Fruit fly (Drosophila melanogaster) whole organism, embryonic: ENCODE measurements around the gene Rlb1.

Experiments
- CG10209 ChIP-seq: fragments of 200-800 bp; sonication (Bioruptor generic); optimal IDR thresholded peaks from 3 replicates; lab custom pipeline; 2017; ENCODE audit warnings: missing biosample characterization, mild to moderate bottlenecking, missing genetic modification characterization, missing genetic modification reagents
- CG10543 ChIP-seq: fragments of 200-800 bp; sonication (Bioruptor generic); optimal IDR thresholded peaks from 3 replicates; lab custom pipeline; 2017; ENCODE audit warnings: missing biosample characterization, mild to moderate bottlenecking, missing genetic modification characterization, moderate library complexity
- CG10654 ChIP-seq: fragments of 200-800 bp; sonication (Bioruptor generic); optimal IDR thresholded peaks from 2 replicates; lab custom pipeline; 2016; ENCODE audit warnings: missing biosample characterization, missing genetic modification characterization
- CG12744 ChIP-seq: fragments of 200-800 bp; sonication (Bioruptor generic); optimal IDR thresholded peaks from 2 replicates; lab custom pipeline; 2016; ENCODE audit warnings: missing biosample characterization, missing genetic modification characterization
- CG14667 ChIP-seq: fragments of 200-800 bp; sonication (Bioruptor generic); IDR thresholded peaks from 2 replicates; pipeline ENCODE4 v1.3.6; 2022; ENCODE audit warnings: missing biosample characterization, missing genetic modification characterization
- CG16813 ChIP-seq: fragments of 200-800 bp; sonication (Bioruptor generic); IDR thresholded peaks from 3 replicates; pipeline ENCODE4 v1.3.6; 2022; ENCODE audit warnings: missing biosample characterization, missing genetic modification characterization; ENCODE audit not compliant: partially characterized antibody
- CG17328 ChIP-seq: fragments of 200-800 bp; sonication (Bioruptor generic); IDR thresholded peaks from 2 replicates; pipeline ENCODE4 v1.3.6; 2022; ENCODE audit warnings: missing biosample characterization, missing genetic modification characterization
- CG1832 ChIP-seq: fragments of 200-800 bp; sonication (Bioruptor generic); optimal IDR thresholded peaks from 2 replicates; lab custom pipeline; 2017; ENCODE audit warnings: missing biosample characterization, mild to moderate bottlenecking, missing genetic modification characterization, inconsistent platforms
- CG30431 ChIP-seq: fragments of 200-800 bp; sonication (Bioruptor generic); optimal IDR thresholded peaks from 2 replicates; lab custom pipeline; 2017; ENCODE audit warnings: missing biosample characterization, missing genetic modification characterization
- CG3163 ChIP-seq: fragments of 200-800 bp; sonication (Bioruptor generic); optimal IDR thresholded peaks from 3 replicates; lab custom pipeline; 2016; ENCODE audit warnings: missing biosample characterization, missing genetic modification characterization
- CG42726 ChIP-seq: fragments of 200-800 bp; sonication (Bioruptor generic); IDR thresholded peaks from 2 replicates; pipeline ENCODE4 v1.3.6; 2022; ENCODE audit warnings: missing biosample characterization, missing genetic modification characterization; ENCODE audit not compliant: partially characterized antibody
- CG4617 ChIP-seq: fragments of 200-800 bp; sonication (Bioruptor generic); optimal IDR thresholded peaks from 3 replicates; lab custom pipeline; 2016; ENCODE audit warnings: missing biosample characterization, missing genetic modification characterization, borderline replicate concordance
- CG4854 ChIP-seq: fragments of 200-800 bp; sonication (Bioruptor generic); optimal IDR thresholded peaks from 2 replicates; lab custom pipeline; 2016; ENCODE audit warnings: missing biosample characterization, missing genetic modification characterization, inconsistent platforms
- CG5953 ChIP-seq: fragments of 200-800 bp; sonication (Bioruptor generic); IDR thresholded peaks from 2 replicates; pipeline ENCODE4 v1.3.6; 2022; ENCODE audit warnings: missing biosample characterization, missing genetic modification characterization
- CG6272 ChIP-seq: fragments of 200-800 bp; sonication (Bioruptor generic); IDR thresholded peaks from 2 replicates; pipeline ENCODE4 v1.3.6; 2022; ENCODE audit warnings: missing biosample characterization, missing genetic modification characterization
- CG6765 ChIP-seq: fragments of 200-800 bp; sonication (Bioruptor generic); optimal IDR thresholded peaks from 3 replicates; lab custom pipeline; 2017; ENCODE audit warnings: missing biosample characterization, mild to moderate bottlenecking, missing genetic modification characterization
- CG7271 ChIP-seq: fragments of 200-800 bp; sonication (Bioruptor generic); optimal IDR thresholded peaks from 2 replicates; lab custom pipeline; 2018; ENCODE audit warnings: missing biosample characterization, mild to moderate bottlenecking, missing genetic modification characterization, moderate library complexity
- CG7556 ChIP-seq: fragments of 200-800 bp; sonication (Bioruptor generic); optimal IDR thresholded peaks from 2 replicates; lab custom pipeline; 2017; ENCODE audit warnings: missing biosample characterization, mild to moderate bottlenecking, missing genetic modification characterization
- D19B ChIP-seq: fragments of 200-800 bp; sonication (Bioruptor generic); optimal IDR thresholded peaks from 2 replicates; lab custom pipeline; 2017; ENCODE audit warnings: missing biosample characterization, mild to moderate bottlenecking, missing genetic modification characterization
- Deaf1 ChIP-seq: fragments of 200-800 bp; optimal IDR thresholded peaks from 3 replicates; lab custom pipeline; 2019; ENCODE audit warnings: missing biosample characterization, mild to moderate bottlenecking, missing genetic modification characterization, moderate library complexity
- Ets65A ChIP-seq: fragments of 200-800 bp; sonication (Bioruptor generic); peaks from one replicate; lab custom pipeline; 2016; ENCODE audit warnings: missing biosample characterization, missing genetic modification characterization
- Fer1 ChIP-seq: fragments of 200-800 bp; sonication (Bioruptor generic); optimal IDR thresholded peaks from 2 replicates; lab custom pipeline; 2017; ENCODE audit warnings: missing biosample characterization, mild to moderate bottlenecking, missing genetic modification characterization
- Gug ChIP-seq: fragments of 200-800 bp; sonication (Bioruptor generic); IDR thresholded peaks from 4 replicates; pipeline ENCODE4 v1.3.6; 2022; ENCODE audit warnings: missing biosample characterization, missing genetic modification characterization
- HHEX ChIP-seq: fragments of 200-800 bp; sonication (Bioruptor generic); optimal IDR thresholded peaks from 3 replicates; lab custom pipeline; 2017; ENCODE audit warnings: missing biosample characterization, mild to moderate bottlenecking, missing genetic modification characterization, missing genetic modification reagents
- Hmx ChIP-seq: fragments of 200-800 bp; sonication (Bioruptor generic); optimal IDR thresholded peaks from 2 replicates; lab custom pipeline; 2016; ENCODE audit warnings: missing biosample characterization, missing genetic modification characterization
- Hsf ChIP-seq: fragments of 200-800 bp; sonication (Bioruptor generic); optimal IDR thresholded peaks from 3 replicates; lab custom pipeline; 2016; ENCODE audit warnings: missing biosample characterization, missing genetic modification characterization
- Jarid2 ChIP-seq: fragments of 200-800 bp; sonication (Bioruptor generic); optimal IDR thresholded peaks from 3 replicates; lab custom pipeline; 2017; ENCODE audit warnings: mild to moderate bottlenecking, missing biosample characterization, missing genetic modification reagents, missing genetic modification characterization
- Mad ChIP-seq: fragments of 200-800 bp; sonication (Bioruptor generic); optimal IDR thresholded peaks from 2 replicates; lab custom pipeline; 2016; ENCODE audit warnings: missing biosample characterization, missing genetic modification characterization
- Myb ChIP-seq: fragments of 200-800 bp; sonication (Bioruptor generic); optimal IDR thresholded peaks from 2 replicates; lab custom pipeline; 2016; ENCODE audit warnings: missing biosample characterization, missing genetic modification characterization
- Optix ChIP-seq: fragments of 200-800 bp; sonication (Bioruptor generic); IDR thresholded peaks from 3 replicates; pipeline ENCODE4 v1.3.6; 2022; ENCODE audit warnings: missing biosample characterization, missing genetic modification characterization
- ab ChIP-seq: fragments of 200-800 bp; sonication (Bioruptor generic); optimal IDR thresholded peaks from 2 replicates; lab custom pipeline; 2016; ENCODE audit warnings: missing biosample characterization, missing genetic modification characterization
- bab2 ChIP-seq: fragments of 200-800 bp; sonication (Bioruptor generic); optimal IDR thresholded peaks from 2 replicates; lab custom pipeline; 2016; ENCODE audit warnings: missing biosample characterization, missing genetic modification characterization
- bigmax ChIP-seq: fragments of 200-800 bp; sonication (Bioruptor generic); optimal IDR thresholded peaks from 2 replicates; lab custom pipeline; 2018; ENCODE audit warnings: missing biosample characterization, mild to moderate bottlenecking, missing genetic modification characterization
- cad ChIP-seq: fragments of >200 bp; optimal IDR thresholded peaks from 2 replicates; lab custom pipeline; 2017; ENCODE audit warnings: missing biosample characterization, missing genetic modification characterization
- disco-r ChIP-seq: fragments of 200-800 bp; sonication (Bioruptor generic); optimal IDR thresholded peaks from 2 replicates; lab custom pipeline; 2016; ENCODE audit warnings: missing biosample characterization, missing genetic modification characterization
- fd64A ChIP-seq: fragments of 200-800 bp; sonication (Bioruptor generic); optimal IDR thresholded peaks from 3 replicates; lab custom pipeline; 2018; ENCODE audit warnings: missing biosample characterization, mild to moderate bottlenecking, missing genetic modification characterization
- gcm2 ChIP-seq: fragments of 200-800 bp; sonication (Bioruptor generic); optimal IDR thresholded peaks from 2 replicates; lab custom pipeline; 2016; ENCODE audit warnings: missing biosample characterization, missing genetic modification characterization
- h ChIP-seq: fragments of >200 bp; optimal IDR thresholded peaks from 2 replicates; lab custom pipeline; 2017
- ham ChIP-seq: fragments of 200-800 bp; sonication (Bioruptor generic); IDR thresholded peaks from 2 replicates; pipeline ENCODE4 v1.3.6; 2022; ENCODE audit warnings: missing biosample characterization, missing genetic modification characterization
- hbn ChIP-seq: fragments of 200-800 bp; sonication (Bioruptor generic); IDR thresholded peaks from 2 replicates; pipeline ENCODE4 v1.3.6; 2022; ENCODE audit warnings: missing biosample characterization, missing genetic modification characterization; ENCODE audit not compliant: partially characterized antibody
- kay ChIP-seq: fragments of 200-800 bp; sonication (Bioruptor generic); optimal IDR thresholded peaks from 2 replicates; lab custom pipeline; 2016; ENCODE audit warnings: missing biosample characterization, missing genetic modification characterization
- klu ChIP-seq: fragments of 200-800 bp; sonication (Bioruptor generic); IDR thresholded peaks from 2 replicates; pipeline ENCODE4 v1.3.6; 2022; ENCODE audit warnings: missing biosample characterization, missing genetic modification characterization
- luna ChIP-seq: fragments of 200-800 bp; sonication (Bioruptor generic); optimal IDR thresholded peaks from 2 replicates; lab custom pipeline; 2016; ENCODE audit warnings: missing biosample characterization, missing genetic modification characterization
- pan ChIP-seq, 4 experiments: fragments of >200 bp in 3 of 4; fragments of 200-800 bp in 1 of 4; sonication (Bioruptor generic) in 1 of 4; optimal IDR thresholded peaks in 3 of 4; IDR thresholded peaks in 1 of 4; 2 replicates each; pipeline versions ENCODE4 v1.3.6 to Lab custom; 2017 to 2022; ENCODE audit warnings: missing biosample characterization in 2 of 4, missing genetic modification characterization in 2 of 4, mixed read lengths in 1 of 4
- phol ChIP-seq: fragments of 200-800 bp; sonication (Bioruptor generic); optimal IDR thresholded peaks from 3 replicates; lab custom pipeline; 2018; ENCODE audit warnings: missing biosample characterization, mild to moderate bottlenecking, missing genetic modification characterization, moderate library complexity
- pnt ChIP-seq: fragments of 200-800 bp; sonication (Bioruptor generic); optimal IDR thresholded peaks from 3 replicates; lab custom pipeline; 2016; ENCODE audit warnings: missing biosample characterization, missing genetic modification characterization
- pros ChIP-seq: fragments of 200-800 bp; sonication (Bioruptor generic); optimal IDR thresholded peaks from 3 replicates; lab custom pipeline; 2019; ENCODE audit warnings: missing biosample characterization, mild to moderate bottlenecking, missing genetic modification characterization, moderate library complexity
- trh ChIP-seq: fragments of 200-800 bp; sonication (Bioruptor generic); optimal IDR thresholded peaks from 2 replicates; lab custom pipeline; 2016; ENCODE audit warnings: missing biosample characterization, missing genetic modification characterization
- twi ChIP-seq: fragments of 200-800 bp; optimal IDR thresholded peaks from 2 replicates; lab custom pipeline; 2019; ENCODE audit warnings: missing biosample characterization, mild to moderate bottlenecking, missing genetic modification characterization, moderate library complexity
- unpg ChIP-seq: fragments of 200-800 bp; sonication (Bioruptor generic); optimal IDR thresholded peaks from 3 replicates; lab custom pipeline; 2018; ENCODE audit warnings: missing biosample characterization, mild to moderate bottlenecking, missing genetic modification characterization, moderate library complexity
- wdn ChIP-seq: fragments of 200-800 bp; sonication (Bioruptor generic); IDR thresholded peaks from 2 replicates; pipeline ENCODE4 v1.3.6; 2022; ENCODE audit warnings: missing biosample characterization, missing genetic modification characterization
- yki ChIP-seq: fragments of >200 bp; optimal IDR thresholded peaks from 3 replicates; lab custom pipeline; 2018

The Rlb1 gene

dm6 chr3R:9534125-9534496 is 21.0 kb downstream of the Rlb1 start (continued):
- TF ChIP-seq bab2 (GFP tag; lab: Kevin White, UChicago), result peak; percentile 95
- peak; percentile 80 for TF ChIP-seq CG30431
- TF ChIP-seq Myb (GFP tag; lab: Kevin White, UChicago), result peak; percentile 75
- peak; percentile 83 for TF ChIP-seq twi (tag; lab: Kevin White, UChicago)
- no peak for TF ChIP-seq yki (lab: Kevin White, UChicago)
- TF ChIP-seq pan (optimal IDR thresholded peaks at IDR 0.05; lab: Kevin White, UChicago), result no peak
- TF ChIP-seq pan (GFP tag; optimal IDR thresholded peaks at IDR 0.05 in 1 of 2, IDR thresholded peaks at IDR 0.05 in 1 of 2), result peak in 1 of 2 experiments; percentile 93
- TF ChIP-seq unpg (GFP tag; lab: Kevin White, UChicago), result peak; percentile 97
- TF ChIP-seq CG7271 (tag; lab: Kevin White, UChicago), result peak; percentile 39
- peak; percentile 87 for TF ChIP-seq CG10209 (GFP tag; lab: Kevin White, UChicago)
- no peak for TF ChIP-seq CG10543 (GFP tag; lab: Kevin White, UChicago)
- TF ChIP-seq fd64A (GFP tag; lab: Kevin White, UChicago), result peak; percentile 77
- TF ChIP-seq ham (GFP tag; lab: Robert Waterston, UW), result 0 out of 2 replicates have a peak, but pooled peaks have one; percentile 21
- peak; percentile 82 for TF ChIP-seq kay (GFP tag; lab: Kevin White, UChicago)
- peak; percentile 95 for TF ChIP-seq phol
- peak; percentile 90 for TF ChIP-seq CG5953
- TF ChIP-seq CG3163 (GFP tag; lab: Kevin White, UChicago), result peak; percentile 57
- peak; percentile 92 for TF ChIP-seq Hsf (GFP tag; lab: Kevin White, UChicago)
- TF ChIP-seq trh, result peak; percentile 80
- peak; percentile 92 for TF ChIP-seq pnt (GFP tag; lab: Kevin White, UChicago)
- TF ChIP-seq CG10654 (GFP tag; lab: Kevin White, UChicago), result peak; percentile 91
- TF ChIP-seq Mad (GFP tag; lab: Kevin White, UChicago), result peak; percentile 88
- TF ChIP-seq CG16813 (GFP tag; lab: Robert Waterston, UW), result no peak
- TF ChIP-seq disco-r (GFP tag; lab: Kevin White, UChicago), result peak; percentile 88
- TF ChIP-seq Ets65A, result peak; percentile 98
- no peak for TF ChIP-seq bigmax (GFP tag; lab: Kevin White, UChicago)
- TF ChIP-seq CG12744 (GFP tag; lab: Kevin White, UChicago), result peak; percentile 89
- no peak for TF ChIP-seq Jarid2 (GFP tag; lab: Kevin White, UChicago)
- peak; percentile 47; the same call in 2 of the 3 replicates for TF ChIP-seq Optix (GFP tag; lab: Robert Waterston, UW)
- TF ChIP-seq pros, result peak; percentile 22
- TF ChIP-seq HHEX (GFP tag; lab: Kevin White, UChicago), result peak; percentile 87
- peak; percentile 92 for TF ChIP-seq CG7556
- no peak for TF ChIP-seq CG42726
- peak; percentile 50 for TF ChIP-seq gcm2 (GFP tag; lab: Kevin White, UChicago)
- peak; percentile 80 for TF ChIP-seq luna (GFP tag; lab: Kevin White, UChicago)
- TF ChIP-seq CG6765 (GFP tag; lab: Kevin White, UChicago), result peak; percentile 55
- TF ChIP-seq wdn (GFP tag; lab: Robert Waterston, UW), result peak; percentile 84
- no peak for TF ChIP-seq Deaf1
- TF ChIP-seq CG4854 (GFP tag; lab: Kevin White, UChicago), result peak; percentile 85
- TF ChIP-seq D19B, result peak; percentile 68
- peak; percentile 55 for TF ChIP-seq CG4617 (GFP tag; lab: Kevin White, UChicago)
- TF ChIP-seq Fer1, result peak; percentile 78
- TF ChIP-seq ab (GFP tag; lab: Kevin White, UChicago), result peak; percentile 50
- peak; percentile 76 for TF ChIP-seq Gug (GFP tag; lab: Robert Waterston, UW)
- TF ChIP-seq CG14667 (GFP tag; lab: Robert Waterston, UW), result peak; percentile 88
- TF ChIP-seq Hmx (GFP tag; lab: Kevin White, UChicago), result peak; percentile 79
- TF ChIP-seq cad, result no peak
- TF ChIP-seq hbn (GFP tag; lab: Robert Waterston, UW), result no peak
- TF ChIP-seq h (lab: Kevin White, UChicago), result no peak
- no peak for TF ChIP-seq CG1832 (GFP tag; lab: Kevin White, UChicago)
- peak; percentile 95 for TF ChIP-seq CG17328 (GFP tag; lab: Robert Waterston, UW)
- TF ChIP-seq klu, result peak; percentile 70
- TF ChIP-seq CG6272 (GFP tag; lab: Robert Waterston, UW), result peak; percentile 78
